Worm (Caenorhabditis elegans): Measurements from ENCODE around the gene R03D7.2.

Gene R03D7.2

ce11 chrII:10934786-10935185 lies at the start of gene R03D7.2:
Gene R03D7.2, minus strand, starts transcription at chrII:10935184.
- TF ChIP-seq set-16 (GFP tag; IDR thresholded peaks at IDR 0.05) (peak; percentile 95), mdt-29 (GFP tag; IDR thresholded peaks at IDR 0.05) (no peak), lim-7 (GFP tag; IDR thresholded peaks at IDR 0.05) (0 out of 2 replicates have a peak, but pooled peaks have one; percentile 12), nhr-11 (tag; optimal IDR thresholded peaks at IDR 0.05) (no peak), egl-43 (GFP tag; IDR thresholded peaks at IDR 0.05) (0 out of 2 replicates have a peak, but pooled peaks have one; percentile 33)

- TF ChIP-seq hlh-30 (tag; optimal IDR thresholded peaks at IDR 0.05; ENCODE audit: insufficient read depth) = peak; percentile 12
- peak; percentile 55 for TF ChIP-seq nhr-11 (tag; optimal IDR thresholded peaks at IDR 0.05)
- TF ChIP-seq unc-130 (GFP tag; optimal IDR thresholded peaks at IDR 0.05) = no peak
- peak; percentile 4 for TF ChIP-seq hlh-11 (tag; optimal IDR thresholded peaks at IDR 0.05)
- no peak for TF ChIP-seq F10B5.3 (tag; optimal IDR thresholded peaks at IDR 0.05)
- TF ChIP-seq aly-2 (tag; optimal IDR thresholded peaks at IDR 0.05) = no peak
- no peak for TF ChIP-seq zfp-2 (tag; optimal IDR thresholded peaks at IDR 0.05)
- no peak for TF ChIP-seq ZK546.5 (tag; optimal IDR thresholded peaks at IDR 0.05)
- TF ChIP-seq mep-1 (tag; optimal IDR thresholded peaks at IDR 0.05) = no peak
- TF ChIP-seq lin-29 (GFP tag; IDR thresholded peaks at IDR 0.05) = no peak
- no peak for TF ChIP-seq ama-1 (optimal IDR thresholded peaks at IDR 0.05)
Measured at ce11 chrII:10982017-10982416, 47.0 kb upstream of the R03D7.2 start.

DNA sequence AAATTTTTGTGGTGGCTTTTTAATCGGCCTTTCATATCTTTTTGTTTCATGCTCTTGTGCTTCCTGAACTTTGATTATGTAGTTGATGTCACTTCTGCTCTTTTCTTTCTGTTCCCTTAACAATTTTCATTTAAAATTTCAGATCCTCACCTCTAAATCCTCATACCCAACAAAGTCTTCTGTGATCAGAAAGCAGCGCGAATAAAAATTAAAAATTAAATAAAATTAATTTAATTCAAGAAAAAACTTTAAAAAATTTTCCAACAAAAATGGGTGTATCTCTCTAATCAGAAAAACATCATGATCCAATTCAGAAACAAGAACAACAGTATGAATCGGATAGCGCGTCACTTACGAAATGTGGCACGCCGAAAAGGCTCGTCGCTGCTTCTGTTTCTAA lies 40.3 kb upstream of the R03D7.2 start, which contains the start of gene ptp-3:
Gene ptp-3, plus strand, starts transcription at position 301 of the 400 bp plus-strand sequence.
- TF ChIP-seq daf-16 (GFP tag; optimal IDR thresholded peaks at IDR 0.05) = no peak
- TF ChIP-seq daf-16 (tag; optimal IDR thresholded peaks at IDR 0.05) = no peak
- TF ChIP-seq jun-1 (tag; optimal IDR thresholded peaks at IDR 0.05) = no peak
- TF ChIP-seq hmg-1.1 (GFP tag; IDR thresholded peaks at IDR 0.05) = no peak
- TF ChIP-seq ceh-44 (GFP tag; IDR thresholded peaks at IDR 0.05) = no peak
- TF ChIP-seq lir-3 (tag; optimal IDR thresholded peaks at IDR 0.05) = no peak
- no peak for TF ChIP-seq aha-1 (tag)
- TF ChIP-seq D1046.2 (GFP tag; IDR thresholded peaks at IDR 0.05) = no peak
- no peak for TF ChIP-seq unc-130 (GFP tag; optimal IDR thresholded peaks at IDR 0.05)
- TF ChIP-seq Y48G9A.11 (GFP tag; IDR thresholded peaks at IDR 0.05) = no peak
- no peak for TF ChIP-seq dmd-6 (GFP tag; IDR thresholded peaks at IDR 0.05)
- no peak for TF ChIP-seq snpc-1.2 (GFP tag; IDR thresholded peaks at IDR 0.05)

ce11 chrII:10971677-10972076 lies 36.7 kb upstream of the R03D7.2 start:
- TF ChIP-seq mep-1 (tag; optimal IDR thresholded peaks at IDR 0.05) (no peak), egl-27 (tag; optimal IDR thresholded peaks at IDR 0.05) (no peak), lin-13 (GFP tag; optimal IDR thresholded peaks at IDR 0.05) (no peak), saeg-2 (GFP tag; IDR thresholded peaks at IDR 0.05) (no peak), lir-3 (tag; optimal IDR thresholded peaks at IDR 0.05) (no peak), nhr-25 (tag; optimal IDR thresholded peaks at IDR 0.05; ENCODE audit: borderline replicate concordance, insufficient read depth) (no peak), nhr-42 (GFP tag; IDR thresholded peaks at IDR 0.05) (no peak), zip-2 (tag; optimal IDR thresholded peaks at IDR 0.05) (no peak), nhr-48 (tag; optimal IDR thresholded peaks at IDR 0.05) (no peak), ceh-62 (tag; optimal IDR thresholded peaks at IDR 0.05) (no peak), lin-1 (GFP tag; IDR thresholded peaks at IDR 0.05) (no peak)

ce11 chrII:10970625-10971024 lies 35.6 kb upstream of the R03D7.2 start:
- TF ChIP-seq ceh-44 (GFP tag; IDR thresholded peaks at IDR 0.05) (no peak), nhr-111 (GFP tag; optimal IDR thresholded peaks at IDR 0.05) (no peak), gei-8 (GFP tag; optimal IDR thresholded peaks at IDR 0.05) (no peak), unc-62 (GFP tag; optimal IDR thresholded peaks at IDR 0.05 in 1 of 2) (peak in 1 of 2 experiments; percentile 20), unc-62 (tag; optimal IDR thresholded peaks at IDR 0.05) (no peak), hmg-1.1 (GFP tag; IDR thresholded peaks at IDR 0.05) (no peak), madf-9 (GFP tag; conservative IDR thresholded peaks at IDR 0.05) (no peak), ztf-11 (tag; optimal IDR thresholded peaks at IDR 0.05) (no peak)
